Fruit fly (Drosophila melanogaster) whole organism: ENCODE measurements around the gene CG44329.

Experiments
- CG8478 ChIP-seq: fragments of >200 bp; optimal IDR thresholded peaks from 2 replicates; lab custom pipeline; 2018; ENCODE audit warnings: inconsistent platforms
- Dll ChIP-seq: fragments of >200 bp; optimal IDR thresholded peaks from 2 replicates; lab custom pipeline; 2017
- EcR ChIP-seq, 2 experiments: fragments of >200 bp; optimal IDR thresholded peaks; 2 replicates each; lab custom pipeline; 2017; ENCODE audit warnings: missing biosample characterization in 2 of 2, missing genetic modification characterization in 2 of 2, missing genetic modification reagents in 2 of 2
- pan ChIP-seq: fragments of >200 bp; optimal IDR thresholded peaks from 2 replicates; lab custom pipeline; 2017
- psq ChIP-seq: fragments of >200 bp; optimal IDR thresholded peaks from 2 replicates; lab custom pipeline; 2017
- usp ChIP-seq: fragments of >200 bp; optimal IDR thresholded peaks from 2 replicates; lab custom pipeline; 2017; ENCODE audit warnings: missing biosample characterization, missing genetic modification characterization, mixed read lengths

CG44329 gene

DNA sequence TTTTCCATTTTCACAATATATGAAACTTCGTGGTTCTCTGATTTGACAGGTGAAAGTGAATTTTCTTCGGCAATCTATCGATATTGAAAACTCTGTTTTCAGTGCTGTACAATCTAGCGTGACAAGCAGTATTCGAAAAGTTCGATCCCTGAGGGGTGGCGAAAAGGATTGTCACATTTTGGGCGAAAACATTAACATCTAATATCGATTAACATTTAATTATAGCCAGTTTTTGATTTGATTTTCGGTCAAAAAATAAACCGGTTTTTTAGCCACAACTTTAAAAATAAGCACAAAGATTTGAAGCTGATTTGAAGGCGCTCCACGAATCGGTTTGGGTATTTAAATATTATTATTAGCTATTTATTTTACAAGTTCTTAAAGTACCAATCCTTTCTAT is at the start of gene CG44329:
TSS of gene CG44329 (minus strand) at position 101 of the 400 bp plus-strand sequence.
- no peak for TF ChIP-seq CG8478 (lab: Kevin White, UChicago)
- no peak for TF ChIP-seq usp (GFP tag; lab: Kevin White, UChicago)
- no peak for TF ChIP-seq EcR (GFP tag; optimal IDR thresholded peaks at IDR 0.05; lab: Kevin White, UChicago)

DNA sequence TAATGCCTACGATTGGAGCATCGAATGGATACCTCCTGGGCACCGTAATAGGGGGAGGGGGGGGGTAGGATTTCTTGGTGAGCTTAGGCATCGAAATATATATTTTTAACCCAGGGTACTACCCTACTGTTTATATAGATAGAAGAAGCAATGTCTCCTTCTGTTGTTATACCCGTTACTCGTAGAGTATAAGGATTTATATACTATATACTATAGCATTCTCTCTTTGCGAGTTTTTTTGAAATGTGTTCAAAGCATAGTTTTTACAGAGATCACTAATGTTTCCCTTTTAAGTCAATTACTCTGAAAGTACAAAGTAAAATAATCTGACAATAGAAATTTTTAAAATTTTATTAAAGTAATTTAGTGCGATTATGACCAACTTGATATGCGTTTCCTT is 40.7 kb upstream of the CG44329 start, which contains the start of gene CG43136:
TSS of gene CG43136 (plus strand) at position 301 of the 400 bp plus-strand sequence.
- TF ChIP-seq psq (lab: Kevin White, UChicago), result no peak
- TF ChIP-seq Dll (lab: Kevin White, UChicago), result no peak
- TF ChIP-seq CG8478 (lab: Kevin White, UChicago), result no peak
- no peak for TF ChIP-seq EcR (GFP tag; optimal IDR thresholded peaks at IDR 0.05; lab: Kevin White, UChicago)
- no peak for TF ChIP-seq pan
- TF ChIP-seq usp (GFP tag; lab: Kevin White, UChicago), result no peak

DNA sequence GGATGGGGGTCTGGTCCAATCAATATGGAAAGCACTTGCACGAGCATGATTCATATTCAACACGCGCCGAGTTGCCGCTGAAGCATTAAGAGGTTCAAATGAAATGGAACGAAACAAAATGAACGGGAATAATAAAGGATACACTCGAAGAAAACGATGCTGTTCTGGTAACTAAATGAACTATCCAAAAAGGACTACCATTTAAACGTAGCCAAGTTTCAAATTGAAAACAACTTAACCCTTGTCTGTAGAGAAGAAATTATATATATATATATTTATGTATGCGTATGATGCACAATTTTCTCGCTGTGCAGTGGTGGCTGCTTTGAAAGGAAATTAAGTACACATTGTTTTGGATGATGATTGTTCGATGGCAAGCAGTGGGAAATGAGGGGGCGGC is 39.9 kb upstream of the CG44329 start:
- TF ChIP-seq CG8478 (lab: Kevin White, UChicago), result no peak
- no peak for TF ChIP-seq Dll (lab: Kevin White, UChicago)
- TF ChIP-seq EcR (GFP tag; optimal IDR thresholded peaks at IDR 0.05; lab: Kevin White, UChicago), result no peak
- TF ChIP-seq psq (lab: Kevin White, UChicago), result no peak
- no peak for TF ChIP-seq usp (GFP tag; lab: Kevin White, UChicago)
- TF ChIP-seq pan, result no peak

DNA sequence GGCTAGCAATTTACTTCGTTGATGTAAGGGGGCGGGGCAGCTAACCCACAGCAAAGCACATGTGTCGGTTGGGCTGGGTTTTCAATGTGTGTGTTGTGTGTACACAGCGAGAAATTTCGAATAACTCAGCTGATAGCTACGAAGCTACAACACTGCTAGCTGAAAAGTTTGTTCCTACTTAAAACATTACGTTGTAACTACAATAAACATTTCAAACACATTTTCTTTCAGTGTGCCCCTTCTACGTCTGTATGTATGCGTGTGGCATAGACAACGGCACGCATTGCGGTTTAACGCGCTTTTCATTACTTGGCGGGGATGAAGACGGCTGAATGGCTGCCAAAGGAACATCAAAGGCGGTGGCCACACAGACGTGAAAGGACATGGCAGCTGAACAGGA is 34.8 kb upstream of the CG44329 start:
- TF ChIP-seq usp (GFP tag; lab: Kevin White, UChicago), result no peak
- TF ChIP-seq psq (lab: Kevin White, UChicago), result no peak
- TF ChIP-seq CG8478 (lab: Kevin White, UChicago), result no peak
- TF ChIP-seq Dll (lab: Kevin White, UChicago), result no peak
- no peak for TF ChIP-seq pan
- no peak for TF ChIP-seq EcR (GFP tag; optimal IDR thresholded peaks at IDR 0.05; lab: Kevin White, UChicago)

DNA sequence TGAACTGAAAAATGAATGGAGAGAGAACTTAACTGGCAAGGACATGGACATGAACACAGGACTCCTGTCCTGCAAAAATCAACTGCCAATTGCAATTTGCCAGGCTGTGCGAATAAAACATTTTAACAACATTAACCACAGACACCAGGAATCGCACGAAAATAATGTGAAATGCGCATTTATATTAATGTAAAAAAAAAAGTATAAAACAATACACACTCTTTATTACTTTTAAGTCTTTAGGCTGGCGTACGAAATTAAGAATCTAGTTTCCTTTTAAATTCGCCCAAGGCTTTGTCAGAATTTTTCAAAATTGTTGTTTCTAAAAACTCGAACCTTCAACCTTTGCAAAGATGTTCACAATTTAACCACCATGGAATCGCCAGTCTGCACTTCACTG is 32.2 kb upstream of the CG44329 start, which contains the start of gene CG12729:
TSS of gene CG12729 (plus strand) at position 301 of the 400 bp plus-strand sequence.
- TF ChIP-seq Dll (lab: Kevin White, UChicago) (no peak), EcR (GFP tag; optimal IDR thresholded peaks at IDR 0.05; lab: Kevin White, UChicago) (no peak)

DNA sequence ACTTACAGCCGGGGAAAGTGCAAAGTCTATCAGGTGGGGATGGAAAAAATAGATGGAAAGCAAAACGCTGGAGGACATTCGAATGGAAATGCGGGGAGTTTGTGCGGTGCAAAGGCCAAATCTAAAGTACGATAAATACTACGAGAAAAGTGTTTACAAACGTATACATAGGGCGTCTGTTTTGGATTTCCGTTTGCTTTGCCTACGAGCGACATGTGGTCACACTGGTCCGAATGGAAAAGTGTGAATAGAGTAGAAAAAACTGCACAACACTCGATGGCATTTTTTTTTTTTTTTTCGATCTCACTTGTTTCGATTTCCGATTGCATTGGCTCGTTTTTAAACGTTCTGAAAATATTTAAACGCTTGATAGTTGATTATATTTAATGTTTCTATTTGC is 27.0 kb upstream of the CG44329 start:
- TF ChIP-seq CG8478 (lab: Kevin White, UChicago), result no peak
- no peak for TF ChIP-seq Dll (lab: Kevin White, UChicago)
- no peak for TF ChIP-seq pan
- TF ChIP-seq usp (GFP tag; lab: Kevin White, UChicago), result no peak
- TF ChIP-seq EcR (GFP tag; optimal IDR thresholded peaks at IDR 0.05; lab: Kevin White, UChicago), result no peak
- TF ChIP-seq psq (lab: Kevin White, UChicago), result no peak

DNA sequence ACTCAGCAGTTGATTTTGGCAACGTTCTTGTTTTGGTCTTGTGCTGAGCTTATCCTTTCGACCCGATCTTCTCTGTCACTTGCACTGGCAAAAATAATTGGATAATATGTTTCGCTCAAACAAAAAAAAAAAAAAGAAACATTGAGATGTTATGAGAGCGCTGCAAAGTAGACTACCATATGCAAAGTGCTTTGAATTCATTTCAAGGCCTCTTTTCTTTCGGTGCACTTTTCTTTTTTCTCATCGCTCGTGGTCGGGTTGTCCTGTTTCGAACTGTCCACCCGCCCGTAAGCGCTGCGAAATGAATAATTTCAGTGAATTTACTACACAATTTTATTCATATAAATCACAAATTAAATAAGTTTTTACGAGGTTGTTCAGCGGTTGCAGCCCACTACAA is 7.2 kb upstream of the CG44329 start:
- no peak for TF ChIP-seq Dll (lab: Kevin White, UChicago)
- TF ChIP-seq pan, result no peak
- no peak for TF ChIP-seq psq (lab: Kevin White, UChicago)
- TF ChIP-seq EcR (GFP tag; optimal IDR thresholded peaks at IDR 0.05; lab: Kevin White, UChicago), result no peak
- TF ChIP-seq CG8478 (lab: Kevin White, UChicago), result no peak
- no peak for TF ChIP-seq usp (GFP tag; lab: Kevin White, UChicago)

DNA sequence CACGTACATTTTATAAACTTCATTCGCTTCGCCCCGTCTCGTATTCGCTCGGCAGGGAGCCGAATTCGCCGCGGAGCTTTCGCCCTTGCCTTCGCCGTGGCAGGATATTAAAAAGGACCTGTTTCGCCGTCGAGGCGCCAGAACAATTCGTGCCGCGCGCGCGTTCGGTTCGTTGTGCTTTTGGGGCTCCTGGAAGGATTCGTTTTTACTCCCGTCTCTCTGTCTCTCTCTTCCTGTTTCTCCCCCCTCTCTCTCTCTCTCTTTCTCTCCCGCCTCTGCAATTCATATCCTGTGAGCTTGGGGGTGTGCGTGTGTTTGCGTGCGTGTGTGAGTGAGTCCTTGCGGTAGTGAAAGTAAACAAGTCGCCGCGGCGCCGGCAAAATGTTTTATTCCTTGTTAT is 5.7 kb upstream of the CG44329 start, which contains the start of gene CG15765:
TSS of gene CG15765 (plus strand) at position 132 of the 400 bp plus-strand sequence.
- TF ChIP-seq psq (lab: Kevin White, UChicago) (no peak), EcR (GFP tag; optimal IDR thresholded peaks at IDR 0.05; lab: Kevin White, UChicago) (no peak), CG8478 (lab: Kevin White, UChicago) (no peak)

DNA sequence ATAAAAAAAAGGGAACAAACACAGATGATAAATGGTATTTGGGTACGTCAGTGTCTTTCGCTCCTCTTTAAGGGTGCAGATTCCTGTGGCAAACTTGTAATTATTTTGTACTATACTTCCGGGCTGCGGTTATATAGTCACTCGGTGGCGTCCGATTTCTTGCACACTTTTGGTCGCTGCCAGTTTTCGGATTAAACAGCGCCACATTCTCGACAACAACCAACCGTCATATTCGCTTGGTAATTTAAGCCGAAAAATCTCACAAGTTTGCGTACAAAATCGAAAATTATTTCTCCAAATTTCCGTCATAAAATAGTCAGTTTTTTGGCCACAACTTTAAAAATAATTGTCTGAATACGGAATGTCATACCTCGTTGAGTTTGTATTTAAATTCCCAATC is 4.4 kb upstream of the CG44329 start:
- no peak for TF ChIP-seq usp (GFP tag; lab: Kevin White, UChicago)
- TF ChIP-seq CG8478 (lab: Kevin White, UChicago), result no peak
- no peak for TF ChIP-seq pan
- TF ChIP-seq EcR (GFP tag; optimal IDR thresholded peaks at IDR 0.05; lab: Kevin White, UChicago), result no peak
- TF ChIP-seq psq (lab: Kevin White, UChicago), result no peak
- no peak for TF ChIP-seq Dll (lab: Kevin White, UChicago)

DNA sequence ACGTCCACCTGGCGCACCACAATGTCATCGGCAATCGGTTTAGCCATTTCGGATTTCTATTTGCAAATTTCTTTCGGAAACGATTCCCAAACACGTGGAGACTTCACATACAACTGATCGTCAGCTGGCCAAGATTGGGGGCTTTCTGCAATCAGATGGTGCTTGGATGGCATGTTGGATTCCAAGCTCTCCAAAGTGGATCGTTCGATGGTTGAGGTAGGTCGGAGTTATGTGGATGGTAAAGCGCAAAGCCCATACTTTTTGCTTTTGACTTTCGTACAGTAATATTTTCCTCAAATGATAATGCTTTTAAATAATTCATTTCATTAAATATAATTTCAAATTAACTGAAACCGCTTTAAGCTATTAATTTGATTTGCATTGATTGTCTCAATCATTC is 2.9 kb upstream of the CG44329 start, which contains the start of gene AgmNAT:
TSS of gene AgmNAT (minus strand) at position 101 of the 400 bp plus-strand sequence.
- TF ChIP-seq CG8478 (lab: Kevin White, UChicago) (no peak), EcR (GFP tag; optimal IDR thresholded peaks at IDR 0.05; lab: Kevin White, UChicago) (no peak), Dll (lab: Kevin White, UChicago) (no peak), psq (lab: Kevin White, UChicago) (no peak), usp (GFP tag; lab: Kevin White, UChicago) (no peak), pan (no peak)

DNA sequence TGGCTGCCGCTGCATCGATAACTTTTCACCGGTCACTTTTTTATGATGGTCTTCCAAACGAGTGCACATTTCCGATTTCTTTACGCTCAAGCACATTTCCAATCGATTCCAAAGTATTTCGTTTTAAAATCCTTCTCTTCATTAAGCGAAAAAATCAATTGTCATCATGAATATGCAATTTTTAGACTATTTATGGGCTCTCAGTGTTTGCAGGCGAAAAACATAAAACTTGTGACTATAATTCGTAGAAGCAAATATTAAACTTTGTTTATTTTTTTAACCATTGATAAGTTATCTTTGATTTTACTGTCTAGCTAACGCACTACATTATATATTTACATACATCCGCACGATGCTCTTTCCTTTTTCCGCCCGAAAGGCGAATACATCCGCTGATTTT is 4.1 kb downstream of the CG44329 start, which contains the start of gene Prosbeta2R1:
TSS of gene Prosbeta2R1 (plus strand) at position 301 of the 400 bp plus-strand sequence.
- TF ChIP-seq Dll (lab: Kevin White, UChicago) (no peak), EcR (GFP tag; optimal IDR thresholded peaks at IDR 0.05; lab: Kevin White, UChicago) (no peak), CG8478 (lab: Kevin White, UChicago) (no peak), pan (no peak), usp (GFP tag; lab: Kevin White, UChicago) (no peak), psq (lab: Kevin White, UChicago) (no peak)

DNA sequence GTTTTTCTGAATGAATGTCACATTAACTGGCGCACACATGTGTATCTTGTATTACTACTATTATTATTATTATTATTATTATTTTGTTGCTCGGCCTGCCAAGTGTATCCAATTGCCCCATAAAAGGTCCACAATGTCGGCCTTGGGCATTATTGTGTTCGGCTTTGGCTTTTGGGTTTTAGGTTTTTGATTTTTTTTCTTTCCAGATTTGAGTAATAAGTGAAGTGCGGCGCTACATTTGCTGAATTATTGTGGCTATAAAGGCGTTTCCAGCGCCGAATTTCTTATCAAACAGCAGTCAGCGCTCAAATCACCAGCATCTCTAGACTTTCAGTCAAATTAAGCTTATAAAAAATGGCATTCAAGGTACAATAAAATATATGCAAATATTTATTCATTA is 8.4 kb downstream of the CG44329 start, which contains the start of gene Cpr5C:
TSS of gene Cpr5C (plus strand) at position 301 of the 400 bp plus-strand sequence.
- no peak for TF ChIP-seq EcR (GFP tag; optimal IDR thresholded peaks at IDR 0.05; lab: Kevin White, UChicago)
- no peak for TF ChIP-seq usp (GFP tag; lab: Kevin White, UChicago)
- TF ChIP-seq psq (lab: Kevin White, UChicago), result no peak
- TF ChIP-seq Dll (lab: Kevin White, UChicago), result no peak
- no peak for TF ChIP-seq CG8478 (lab: Kevin White, UChicago)
- no peak for TF ChIP-seq pan
